Worm (Caenorhabditis elegans) whole organism, young adult: ENCODE measurements around the gene his-70.

Experiments used
- B0019.2 ChIP-seq: fragments of 200-800 bp; sonication (Bioruptor generic); conservative IDR thresholded peaks from 2 replicates; pipeline ENCODE4 v1.3.6; 2022; ENCODE audit warnings: missing genetic modification reagents, missing genetic modification characterization, missing compliant biosample characterization
- C06A6.2 ChIP-seq: fragments of 200-800 bp; sonication (Bioruptor generic); conservative IDR thresholded peaks from 2 replicates; pipeline ENCODE4 v1.3.6; 2022; ENCODE audit warnings: missing genetic modification characterization, missing compliant biosample characterization
- F37B4.10 ChIP-seq: fragments of 200-800 bp; sonication (Bioruptor generic); IDR thresholded peaks from 2 replicates; pipeline ENCODE4 v1.3.6; 2022; ENCODE audit warnings: missing genetic modification characterization, missing compliant biosample characterization
- F52B5.7 ChIP-seq: sonication (generic microtip); optimal IDR thresholded peaks from 2 replicates; lab custom pipeline; 2016; ENCODE audit warnings: mild to moderate bottlenecking, missing genetic modification characterization, missing compliant biosample characterization
- T07F8.4 ChIP-seq: sonication (generic microtip); optimal IDR thresholded peaks from 2 replicates; lab custom pipeline; 2016; ENCODE audit warnings: mild to moderate bottlenecking, missing genetic modification characterization, moderate library complexity, missing compliant biosample characterization
- Y56A3A.18 ChIP-seq: fragments of 200-800 bp; sonication (Bioruptor generic); IDR thresholded peaks from 2 replicates; pipeline ENCODE4 v1.3.6; 2022; ENCODE audit warnings: missing genetic modification reagents, missing genetic modification characterization, missing compliant biosample characterization
- Y79H2A.3 ChIP-seq: fragments of 200-800 bp; sonication (Bioruptor generic); conservative IDR thresholded peaks from 2 replicates; pipeline ENCODE4 v1.3.6; 2022; ENCODE audit warnings: missing genetic modification reagents, missing genetic modification characterization, missing compliant biosample characterization
- ZK185.1 ChIP-seq: sonication (generic microtip); optimal IDR thresholded peaks from 2 replicates; lab custom pipeline; 2016; ENCODE audit warnings: mild to moderate bottlenecking, missing genetic modification characterization, missing compliant biosample characterization; ENCODE audit not compliant: poor library complexity, severe bottlenecking
- ama-1 ChIP-seq, 3 experiments: fragments of 150-350 bp in 1 of 3; sonication (generic microtip) in 2 of 3; optimal IDR thresholded peaks; 2 replicates each; lab custom pipeline; 2014 to 2018; ENCODE audit warnings: missing biosample characterization in 2 of 3, missing genetic modification characterization in 2 of 3, missing genetic modification reagents in 2 of 3
- aptf-3 ChIP-seq: fragments of 200-800 bp; sonication (Bioruptor generic); IDR thresholded peaks from 2 replicates; pipeline ENCODE4 v1.3.6; 2022; ENCODE audit warnings: missing genetic modification characterization, missing compliant biosample characterization
- atf-7 ChIP-seq: sonication (generic microtip); optimal IDR thresholded peaks from 2 replicates; lab custom pipeline; 2017; ENCODE audit warnings: mild to moderate bottlenecking, missing genetic modification characterization, missing compliant biosample characterization
- attf-5 ChIP-seq: fragments of 200-800 bp; sonication (Bioruptor generic); optimal IDR thresholded peaks from 2 replicates; lab custom pipeline; 2018; ENCODE audit warnings: mild to moderate bottlenecking, missing genetic modification characterization, missing compliant biosample characterization
- bed-1 ChIP-seq: fragments of 200-800 bp; sonication (Bioruptor generic); IDR thresholded peaks from 2 replicates; pipeline ENCODE4 v1.3.6; 2022; ENCODE audit warnings: missing genetic modification reagents, missing genetic modification characterization, missing compliant biosample characterization
- bed-2 ChIP-seq: fragments of 200-800 bp; sonication (Bioruptor generic); IDR thresholded peaks from 2 replicates; pipeline ENCODE4 v1.3.6; 2022; ENCODE audit warnings: missing genetic modification reagents, missing genetic modification characterization, missing compliant biosample characterization
- ccch-3 ChIP-seq: fragments of 200-800 bp; sonication (Bioruptor generic); optimal IDR thresholded peaks from 2 replicates; lab custom pipeline; 2018; ENCODE audit warnings: mild to moderate bottlenecking, missing genetic modification characterization, missing compliant biosample characterization
- cebp-1 ChIP-seq, 2 experiments: fragments of 200-800 bp in 1 of 2; sonication (Bioruptor generic) in 1 of 2; sonication (generic microtip) in 1 of 2; IDR thresholded peaks in 1 of 2; optimal IDR thresholded peaks in 1 of 2; 2 replicates each; pipeline versions ENCODE4 v1.3.6 to Lab custom; 2017 to 2022; ENCODE audit warnings: missing compliant biosample characterization in 2 of 2, missing genetic modification characterization in 2 of 2, mild to moderate bottlenecking in 1 of 2, missing genetic modification reagents in 1 of 2, moderate library complexity in 1 of 2
- die-1 ChIP-seq: sonication (generic microtip); optimal IDR thresholded peaks from 2 replicates; lab custom pipeline; 2016; ENCODE audit warnings: missing genotype, mild to moderate bottlenecking, missing genetic modification characterization, missing compliant biosample characterization
- hlh-12 ChIP-seq: sonication (generic microtip); optimal IDR thresholded peaks from 2 replicates; lab custom pipeline; 2016; ENCODE audit warnings: missing genetic modification characterization, missing compliant biosample characterization
- hmg-20 ChIP-seq: fragments of 200-800 bp; sonication (Bioruptor generic); IDR thresholded peaks from 2 replicates; pipeline ENCODE4 v1.3.6; 2022; ENCODE audit warnings: missing genetic modification reagents, missing genetic modification characterization, missing compliant biosample characterization
- hsf-1 ChIP-seq: fragments of 200-800 bp; sonication (Bioruptor generic); IDR thresholded peaks from 2 replicates; pipeline ENCODE4 v1.3.6; 2022; ENCODE audit warnings: missing genetic modification reagents, missing genetic modification characterization, missing compliant biosample characterization
- lag-1 ChIP-seq: fragments of 200-800 bp; sonication (Bioruptor generic); IDR thresholded peaks from 2 replicates; pipeline ENCODE4 v1.3.6; 2022; ENCODE audit warnings: missing genetic modification reagents, missing genetic modification characterization, missing compliant biosample characterization
- lin-40 ChIP-seq: sonication (generic microtip); optimal IDR thresholded peaks from 2 replicates; lab custom pipeline; 2016; ENCODE audit warnings: missing genetic modification characterization, mild to moderate bottlenecking, missing compliant biosample characterization, missing genotype, missing genetic modification reagents
- mxl-1 ChIP-seq: sonication (generic microtip); optimal IDR thresholded peaks from 2 replicates; lab custom pipeline; 2016; ENCODE audit warnings: missing genetic modification characterization, missing compliant biosample characterization
- nfya-1 ChIP-seq: sonication (generic microtip); optimal IDR thresholded peaks from 2 replicates; lab custom pipeline; 2017; ENCODE audit warnings: antibody characterized with exemption, missing compliant biosample characterization, missing genetic modification characterization, borderline replicate concordance; ENCODE audit not compliant: insufficient read depth
- nfyb-1 ChIP-seq: fragments of 200-800 bp; sonication (Bioruptor generic); IDR thresholded peaks from 2 replicates; pipeline ENCODE4 v1.3.6; 2022; ENCODE audit warnings: missing genetic modification reagents, missing genetic modification characterization, missing compliant biosample characterization
- rpc-1 ChIP-seq, 2 experiments: fragments of 150-350 bp in 1 of 2; sonication (generic microtip) in 1 of 2; optimal IDR thresholded peaks; 2 replicates each; lab custom pipeline; 2014 to 2018; ENCODE audit warnings: missing biosample characterization in 1 of 2, missing genetic modification characterization in 1 of 2, missing genetic modification reagents in 1 of 2, missing genotype in 1 of 2
- snpc-1.1 ChIP-seq: sonication (generic microtip); optimal IDR thresholded peaks from 2 replicates; lab custom pipeline; 2017; ENCODE audit warnings: missing genetic modification characterization, mild to moderate bottlenecking, missing compliant biosample characterization, antibody characterized with exemption, moderate library complexity, missing genotype, missing genetic modification reagents; ENCODE audit not compliant: insufficient read depth
- somi-1 ChIP-seq: fragments of 200-800 bp; sonication (Bioruptor generic); optimal IDR thresholded peaks from 2 replicates; lab custom pipeline; 2018; ENCODE audit warnings: mild to moderate bottlenecking, missing genetic modification characterization, missing compliant biosample characterization
- tbp1 ChIP-seq: fragments of 200-800 bp; sonication (Bioruptor generic); optimal IDR thresholded peaks from 2 replicates; lab custom pipeline; 2018; ENCODE audit warnings: mild to moderate bottlenecking, missing genetic modification characterization, missing compliant biosample characterization
- zim-3 ChIP-seq: sonication (generic microtip); optimal IDR thresholded peaks from 2 replicates; lab custom pipeline; 2017; ENCODE audit warnings: mild to moderate bottlenecking, missing genetic modification characterization, moderate library complexity, missing compliant biosample characterization
- ztf-18 ChIP-seq: sonication (generic microtip); optimal IDR thresholded peaks from 2 replicates; lab custom pipeline; 2016; ENCODE audit warnings: missing genotype, mild to moderate bottlenecking, missing genetic modification characterization, missing compliant biosample characterization
- ztf-26 ChIP-seq: sonication (generic microtip); optimal IDR thresholded peaks from 2 replicates; lab custom pipeline; 2017; ENCODE audit warnings: missing genetic modification characterization, missing compliant biosample characterization

The his-70 gene

DNA sequence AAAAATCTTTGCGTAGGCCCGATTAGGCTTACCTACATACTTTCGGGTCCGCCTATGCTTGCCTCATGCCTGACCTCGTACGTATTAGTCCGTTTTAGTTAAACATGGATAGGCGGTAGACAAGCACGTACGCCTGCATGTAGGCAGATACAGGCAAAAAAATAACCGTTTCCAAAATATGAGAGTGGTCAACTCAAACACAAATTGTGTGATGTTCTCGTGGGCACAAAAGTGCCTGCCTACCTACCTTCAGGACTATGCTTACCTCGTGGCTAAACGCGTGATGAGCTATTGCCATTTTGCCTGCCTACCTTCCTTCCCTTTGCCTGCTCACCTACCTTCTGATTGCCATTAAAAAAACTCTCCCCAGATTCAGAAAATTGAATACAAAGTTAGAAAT is 46.7 kb upstream of the his-70 start:
- TF ChIP-seq snpc-1.1 (tag; lab: Kevin White, UChicago) (no peak), ccch-3 (no peak), atf-7 (no peak)
- TF ChIP-seq, all 124 proteins: peak for 0

DNA sequence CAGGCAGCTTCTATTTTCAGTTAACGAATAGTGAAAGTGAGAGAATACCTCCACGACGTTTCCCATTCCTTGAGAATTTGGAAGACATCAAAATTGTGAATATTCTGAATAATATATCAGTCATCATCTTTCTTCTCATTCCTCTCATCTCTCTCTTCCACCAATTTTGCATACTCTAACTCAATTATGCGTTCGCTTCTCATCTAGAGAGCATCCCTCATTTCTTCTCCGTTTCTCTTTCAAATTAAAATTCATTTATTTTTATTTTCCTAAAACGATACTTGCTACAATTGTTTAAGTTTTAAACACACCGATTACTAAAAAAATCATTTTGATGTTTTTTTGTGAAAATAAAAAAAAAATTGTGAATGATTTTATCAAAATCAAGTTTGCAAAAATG is 43.3 kb upstream of the his-70 start:
- no peak for TF ChIP-seq cebp-1 (GFP tag; IDR thresholded peaks at IDR 0.05; lab: Robert Waterston, UW)
- no peak for TF ChIP-seq cebp-1 (tag; optimal IDR thresholded peaks at IDR 0.05; lab: Kevin White, UChicago)

DNA sequence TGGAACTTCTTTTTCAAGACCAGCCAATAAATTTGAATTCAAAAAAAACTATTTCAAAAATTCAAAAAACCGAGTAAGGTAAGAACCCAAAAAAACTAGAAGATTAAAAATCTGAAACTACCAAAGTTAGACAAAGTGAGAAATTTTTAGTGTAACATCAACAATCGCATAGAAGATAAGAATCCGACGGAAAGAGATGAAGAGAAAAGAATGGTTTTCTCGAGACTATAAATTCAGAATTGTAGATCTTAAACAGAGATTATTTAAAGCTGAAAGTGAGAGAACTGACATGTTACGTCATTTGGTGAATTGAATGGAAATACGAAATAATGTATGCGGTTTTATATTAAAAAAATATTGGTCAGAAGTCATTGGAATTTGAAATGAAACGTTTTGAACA is 42.1 kb upstream of the his-70 start:
- TF ChIP-seq B0019.2 (GFP tag; lab: Robert Waterston, UW): no peak
- TF ChIP-seq mxl-1 (tag; lab: Kevin White, UChicago): no peak
- TF ChIP-seq F52B5.7 (tag; lab: Kevin White, UChicago): no peak
- TF ChIP-seq Y56A3A.18 (GFP tag; lab: Robert Waterston, UW): no peak
- TF ChIP-seq hmg-20 (GFP tag; lab: Robert Waterston, UW): no peak

- TF ChIP-seq nfya-1 (tag; lab: Kevin White, UChicago) (no peak), F37B4.10 (GFP tag; lab: Robert Waterston, UW) (no peak), rpc-1 (optimal IDR thresholded peaks at IDR 0.05; lab: Kevin White, UChicago) (no peak), rpc-1 (tag; optimal IDR thresholded peaks at IDR 0.05; lab: Kevin White, UChicago) (no peak), hsf-1 (GFP tag; lab: Robert Waterston, UW) (no peak)
Observed at ce11 chrIII:4101016-4101415, 41.1 kb upstream of the his-70 start.

DNA sequence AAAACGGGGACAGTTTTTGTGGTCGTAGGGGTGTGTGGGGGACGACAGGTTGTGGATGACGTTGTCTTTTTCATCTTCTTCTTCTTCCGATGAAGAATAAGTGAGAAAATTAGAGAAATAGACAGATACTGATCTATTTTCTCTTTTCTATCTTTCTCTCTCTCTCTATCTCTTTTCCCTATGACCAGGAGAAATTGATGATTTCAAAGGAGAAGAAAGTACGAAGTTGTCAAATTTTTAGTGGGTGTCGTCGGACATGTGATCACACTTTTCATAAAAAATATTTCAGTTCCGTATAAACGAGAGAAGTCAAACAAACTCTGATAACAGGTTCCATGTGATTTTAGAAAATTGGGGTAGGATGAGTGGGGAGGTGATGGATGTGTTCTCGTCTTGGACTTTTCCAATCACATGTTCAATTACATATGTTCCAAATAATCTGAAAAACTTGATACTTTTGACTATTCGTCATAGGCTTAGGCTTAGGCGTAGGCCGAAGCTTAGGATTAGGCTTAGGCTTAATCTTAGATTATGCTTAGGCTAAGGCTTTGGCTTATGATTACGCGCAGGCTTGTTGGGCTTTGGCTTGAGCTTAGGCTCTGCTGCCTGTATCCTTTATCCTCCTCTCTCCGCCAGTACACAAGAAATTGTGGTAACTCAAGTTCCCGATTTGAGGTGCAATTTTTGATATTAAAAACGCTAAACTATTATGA is 40.1 kb upstream of the his-70 start:
- TF ChIP-seq lag-1 (GFP tag; lab: Robert Waterston, UW): no peak
- peak; percentile 43 for TF ChIP-seq attf-5 (GFP tag; lab: Kevin White, UChicago)
- TF ChIP-seq bed-2 (GFP tag; lab: Robert Waterston, UW): no peak
- peak; percentile 4 for TF ChIP-seq ZK185.1 (tag; lab: Kevin White, UChicago)
- TF ChIP-seq somi-1 (GFP tag; lab: Kevin White, UChicago): peak; percentile 93
- 0 out of 2 replicates have a peak, but pooled peaks have one; percentile 45 for TF ChIP-seq nfyb-1 (GFP tag; lab: Robert Waterston, UW)
- peak; percentile 12 for TF ChIP-seq die-1
- no peak for TF ChIP-seq zim-3 (tag; lab: Kevin White, UChicago)
- TF ChIP-seq lin-40: peak; percentile 55
- TF ChIP-seq ztf-26: peak; percentile 78
- TF ChIP-seq C06A6.2: peak; percentile 24; the same call in 1 of the 2 replicates
- peak; percentile 7 for TF ChIP-seq tbp1 (GFP tag; lab: Kevin White, UChicago)
- TF ChIP-seq Y79H2A.3: 0 out of 2 replicates have a peak, but pooled peaks have one; percentile 13
- no peak for TF ChIP-seq T07F8.4 (tag; lab: Kevin White, UChicago)
- no peak for TF ChIP-seq cebp-1 (GFP tag; IDR thresholded peaks at IDR 0.05; lab: Robert Waterston, UW)
- peak; percentile 37 for TF ChIP-seq cebp-1 (tag; optimal IDR thresholded peaks at IDR 0.05; lab: Kevin White, UChicago)
- TF ChIP-seq hlh-12: no peak
- TF ChIP-seq, all 124 proteins: peak for 11

ce11 chrIII:4098751-4099150 is 38.8 kb upstream of the his-70 start:
- TF ChIP-seq aptf-3 (no peak), ztf-18 (tag; lab: Kevin White, UChicago) (no peak), ama-1 (optimal IDR thresholded peaks at IDR 0.05; lab: Kevin White, UChicago) (peak; percentile 68), ama-1 (GFP tag; optimal IDR thresholded peaks at IDR 0.05; lab: Kevin White, UChicago) (no peak), bed-1 (GFP tag; lab: Robert Waterston, UW) (no peak)
